Worm (Caenorhabditis elegans): ENCODE results near the gene afmd-2.

afmd-2 gene

ce11 chrIV:13510049-13510448 is 1.0 kb downstream of the afmd-2 start (continued):
- peak; percentile 66 for TF ChIP-seq F49E8.2 (tag; optimal IDR thresholded peaks at IDR 0.05; ENCODE audit: insufficient read depth)
- no peak for TF ChIP-seq K11D2.4 (GFP tag; IDR thresholded peaks at IDR 0.05)
- TF ChIP-seq T07F8.4 (tag; optimal IDR thresholded peaks at IDR 0.05) = no peak
- TF ChIP-seq Y95B8A.8 (GFP tag; IDR thresholded peaks at IDR 0.05) = peak; percentile 65; the same call in 1 of the 2 replicates
- peak; percentile 32 for TF ChIP-seq tbp1 (GFP tag; optimal IDR thresholded peaks at IDR 0.05)
- peak; percentile 62 for TF ChIP-seq lin-54 (GFP tag; optimal IDR thresholded peaks at IDR 0.05)
- TF ChIP-seq egl-18 (GFP tag; IDR thresholded peaks at IDR 0.05) = no peak
- TF ChIP-seq die-1 (tag; optimal IDR thresholded peaks at IDR 0.05) = no peak
- no peak for TF ChIP-seq ceh-40 (GFP tag; IDR thresholded peaks at IDR 0.05)
- no peak for TF ChIP-seq dox-1 (GFP tag; IDR thresholded peaks at IDR 0.05)
- peak; percentile 24; the same call in 1 of the 2 replicates for TF ChIP-seq hmg-1.2 (GFP tag; IDR thresholded peaks at IDR 0.05)
- no peak for TF ChIP-seq B0019.2 (GFP tag; conservative IDR thresholded peaks at IDR 0.05)
- TF ChIP-seq rpc-1 (optimal IDR thresholded peaks at IDR 0.05) = no peak
- no peak for TF ChIP-seq rpc-1 (tag; optimal IDR thresholded peaks at IDR 0.05)
- TF ChIP-seq hrde-1 (tag; optimal IDR thresholded peaks at IDR 0.05; ENCODE audit: borderline replicate concordance) = peak; percentile 91
- TF ChIP-seq F33H1.4 (GFP tag; IDR thresholded peaks at IDR 0.05) = 0 out of 2 replicates have a peak, but pooled peaks have one; percentile 20
- no peak for TF ChIP-seq Y53F4B.3 (GFP tag; IDR thresholded peaks at IDR 0.05)
- no peak for TF ChIP-seq T26A5.8 (tag; optimal IDR thresholded peaks at IDR 0.05)
- TF ChIP-seq ceh-91 (GFP tag; IDR thresholded peaks at IDR 0.05) = no peak
- TF ChIP-seq chd-7 (tag; optimal IDR thresholded peaks at IDR 0.05) = no peak
- TF ChIP-seq sptf-2 (GFP tag; optimal IDR thresholded peaks at IDR 0.05) = no peak
- TF ChIP-seq F10E7.11 (tag; optimal IDR thresholded peaks at IDR 0.05) = peak; percentile 30
- no peak for TF ChIP-seq ztf-3 (GFP tag; optimal IDR thresholded peaks at IDR 0.05)
- TF ChIP-seq Y67H2A.10 (GFP tag; conservative IDR thresholded peaks at IDR 0.05) = no peak
- TF ChIP-seq snpc-1.1 (tag; optimal IDR thresholded peaks at IDR 0.05; ENCODE audit: insufficient read depth) = peak; percentile 47
- TF ChIP-seq him-1 (tag; optimal IDR thresholded peaks at IDR 0.05) = peak; percentile 62
- no peak for TF ChIP-seq akir-1 (GFP tag; optimal IDR thresholded peaks at IDR 0.05)
- TF ChIP-seq nfya-1 (tag; optimal IDR thresholded peaks at IDR 0.05; ENCODE audit: borderline replicate concordance, insufficient read depth) = no peak
- TF ChIP-seq let-607 (tag; optimal IDR thresholded peaks at IDR 0.05) = no peak
- TF ChIP-seq rcor-1 (GFP tag; IDR thresholded peaks at IDR 0.05) = peak; percentile 44
- no peak for TF ChIP-seq snpc-1.3 (tag; optimal IDR thresholded peaks at IDR 0.05; ENCODE audit: insufficient read depth)
- peak; percentile 78; the same call in 1 of the 2 replicates for TF ChIP-seq B0336.3 (GFP tag; IDR thresholded peaks at IDR 0.05)
- no peak for TF ChIP-seq nfyb-1 (GFP tag; IDR thresholded peaks at IDR 0.05)
- no peak for TF ChIP-seq ceh-100 (GFP tag; IDR thresholded peaks at IDR 0.05)
- TF ChIP-seq fkh-3 (tag; optimal IDR thresholded peaks at IDR 0.05) = no peak
- 0 out of 2 replicates have a peak, but pooled peaks have one; percentile 18 for TF ChIP-seq cebp-2 (GFP tag; IDR thresholded peaks at IDR 0.05)
- no peak for TF ChIP-seq C06A6.2 (GFP tag; conservative IDR thresholded peaks at IDR 0.05)
- TF ChIP-seq sea-2 (GFP tag; IDR thresholded peaks at IDR 0.05) = no peak
- no peak for TF ChIP-seq F23B12.7 (tag; optimal IDR thresholded peaks at IDR 0.05; ENCODE audit: insufficient read depth)
- TF ChIP-seq hlh-12 (tag; optimal IDR thresholded peaks at IDR 0.05) = no peak
- no peak for TF ChIP-seq bed-2 (GFP tag; IDR thresholded peaks at IDR 0.05)
- TF ChIP-seq mcd-1 (GFP tag; IDR thresholded peaks at IDR 0.05) = no peak
- 0 out of 2 replicates have a peak, but pooled peaks have one; percentile 54 for TF ChIP-seq C17E4.6 (GFP tag; IDR thresholded peaks at IDR 0.05)
- no peak for TF ChIP-seq nhr-27 (tag; optimal IDR thresholded peaks at IDR 0.05)
- no peak for TF ChIP-seq ztf-6 (GFP tag; IDR thresholded peaks at IDR 0.05)
- no peak for TF ChIP-seq pha-4 (tag; optimal IDR thresholded peaks at IDR 0.05)
- TF ChIP-seq hmg-20 (GFP tag; IDR thresholded peaks at IDR 0.05) = no peak

Measured in whole organism, young adult.